Fruit fly (Drosophila melanogaster): Measurements from ENCODE around the gene CG42502.

The CG42502 gene

dm6 chr2L:18777442-18777841 is 33.6 kb downstream of the CG42502 start:
- no peak for TF ChIP-seq Crg-1 (GFP tag; optimal IDR thresholded peaks at IDR 0.05)
- TF ChIP-seq CG5204 (GFP tag; optimal IDR thresholded peaks at IDR 0.05) = no peak
- TF ChIP-seq Hr96 (GFP tag; optimal IDR thresholded peaks at IDR 0.05) = no peak
- TF ChIP-seq CG1620 (GFP tag; optimal IDR thresholded peaks at IDR 0.05) = no peak
- no peak for TF ChIP-seq CG11617 (GFP tag; optimal IDR thresholded peaks at IDR 0.05)
- no peak for TF ChIP-seq CG7101 (tag; optimal IDR thresholded peaks at IDR 0.05)
- no peak for TF ChIP-seq pad (GFP tag; optimal IDR thresholded peaks at IDR 0.05)
- TF ChIP-seq ovo (GFP tag; optimal IDR thresholded peaks at IDR 0.05) = no peak
- no peak for TF ChIP-seq tj (GFP tag; optimal IDR thresholded peaks at IDR 0.05)
- no peak for TF ChIP-seq CG7045 (GFP tag; optimal IDR thresholded peaks at IDR 0.05)
- TF ChIP-seq CG33017 (tag; optimal IDR thresholded peaks at IDR 0.05) = no peak

dm6 chr2L:18776559-18776958 is 34.5 kb downstream of the CG42502 start:
- TF ChIP-seq cic (GFP tag; optimal IDR thresholded peaks at IDR 0.05) = no peak
- peak; percentile 3 for TF ChIP-seq pad (GFP tag; optimal IDR thresholded peaks at IDR 0.05)
- no peak for TF ChIP-seq CG1620 (GFP tag; optimal IDR thresholded peaks at IDR 0.05)
- TF ChIP-seq kay (GFP tag; ENCODE audit: borderline replicate concordance) = peak; percentile 9

- no peak for TF ChIP-seq CG7101 (tag; optimal IDR thresholded peaks at IDR 0.05)
- TF ChIP-seq CG7045 (GFP tag; optimal IDR thresholded peaks at IDR 0.05) = no peak
- no peak for TF ChIP-seq CG33017 (tag; optimal IDR thresholded peaks at IDR 0.05)
- TF ChIP-seq cnc (optimal IDR thresholded peaks at IDR 0.05) = no peak
- TF ChIP-seq kay (GFP tag; ENCODE audit: borderline replicate concordance) = no peak
- TF ChIP-seq toe (GFP tag; optimal IDR thresholded peaks at IDR 0.05) = no peak
- TF ChIP-seq ovo (GFP tag; optimal IDR thresholded peaks at IDR 0.05) = no peak
- no peak for TF ChIP-seq CG11617 (GFP tag; optimal IDR thresholded peaks at IDR 0.05)
- TF ChIP-seq bab1 (GFP tag; optimal IDR thresholded peaks at IDR 0.05) = no peak
- no peak for TF ChIP-seq Hr96 (GFP tag; optimal IDR thresholded peaks at IDR 0.05)
- no peak for TF ChIP-seq CG1620 (GFP tag; optimal IDR thresholded peaks at IDR 0.05)
- TF ChIP-seq CG12768 (GFP tag; optimal IDR thresholded peaks at IDR 0.05) = no peak
- TF ChIP-seq tj (GFP tag; optimal IDR thresholded peaks at IDR 0.05) = no peak
- no peak for TF ChIP-seq CG5204 (GFP tag; optimal IDR thresholded peaks at IDR 0.05)
- no peak for TF ChIP-seq Mnt (GFP tag; optimal IDR thresholded peaks at IDR 0.05)
- no peak for TF ChIP-seq CG14711 (tag; optimal IDR thresholded peaks at IDR 0.05)
- TF ChIP-seq Clk (GFP tag; optimal IDR thresholded peaks at IDR 0.05) = no peak
- no peak for TF ChIP-seq Crg-1 (GFP tag; optimal IDR thresholded peaks at IDR 0.05)
- TF ChIP-seq cic (GFP tag; optimal IDR thresholded peaks at IDR 0.05) = no peak
These were observed 35.8 kb downstream of the CG42502 start for dm6 chr2L:18775274-18775673.

- TF ChIP-seq CG1620 (GFP tag; optimal IDR thresholded peaks at IDR 0.05) (no peak), CG7101 (tag; optimal IDR thresholded peaks at IDR 0.05) (no peak), cnc (optimal IDR thresholded peaks at IDR 0.05) (no peak)
These were observed 43.2 kb downstream of the CG42502 start for dm6 chr2L:18767815-18768214.

- no peak for TF ChIP-seq cic (GFP tag; optimal IDR thresholded peaks at IDR 0.05)
- TF ChIP-seq CG14711 (tag; optimal IDR thresholded peaks at IDR 0.05) = no peak
These were observed 43.9 kb downstream of the CG42502 start for dm6 chr2L:18767137-18767536.

- no peak for TF ChIP-seq CG11617 (GFP tag; optimal IDR thresholded peaks at IDR 0.05)
- no peak for TF ChIP-seq tj (GFP tag; optimal IDR thresholded peaks at IDR 0.05)
- no peak for TF ChIP-seq CG12768 (GFP tag; optimal IDR thresholded peaks at IDR 0.05)
- TF ChIP-seq Clk (GFP tag; optimal IDR thresholded peaks at IDR 0.05) = no peak
- TF ChIP-seq kay (GFP tag; ENCODE audit: borderline replicate concordance) = no peak
- no peak for TF ChIP-seq CG1620 (GFP tag; optimal IDR thresholded peaks at IDR 0.05)
- TF ChIP-seq bab1 (GFP tag; optimal IDR thresholded peaks at IDR 0.05) = no peak
- no peak for TF ChIP-seq CG14711 (tag; optimal IDR thresholded peaks at IDR 0.05)
- TF ChIP-seq cnc (optimal IDR thresholded peaks at IDR 0.05) = no peak
- no peak for TF ChIP-seq pad (GFP tag; optimal IDR thresholded peaks at IDR 0.05)
- no peak for TF ChIP-seq cic (GFP tag; optimal IDR thresholded peaks at IDR 0.05)
- TF ChIP-seq CG7101 (tag; optimal IDR thresholded peaks at IDR 0.05) = no peak
- TF ChIP-seq Mnt (GFP tag; optimal IDR thresholded peaks at IDR 0.05) = no peak
- TF ChIP-seq ovo (GFP tag; optimal IDR thresholded peaks at IDR 0.05) = no peak
- TF ChIP-seq toe (GFP tag; optimal IDR thresholded peaks at IDR 0.05) = no peak
- TF ChIP-seq Crg-1 (GFP tag; optimal IDR thresholded peaks at IDR 0.05) = no peak
- no peak for TF ChIP-seq CG5204 (GFP tag; optimal IDR thresholded peaks at IDR 0.05)
- TF ChIP-seq CG7045 (GFP tag; optimal IDR thresholded peaks at IDR 0.05) = no peak
- no peak for TF ChIP-seq CG33017 (tag; optimal IDR thresholded peaks at IDR 0.05)
- TF ChIP-seq Hr96 (GFP tag; optimal IDR thresholded peaks at IDR 0.05) = no peak
These were observed 45.3 kb downstream of the CG42502 start for dm6 chr2L:18765760-18766159.
